Worm (Caenorhabditis elegans): ENCODE measurements around the gene emg-1.

The emg-1 gene

DNA sequence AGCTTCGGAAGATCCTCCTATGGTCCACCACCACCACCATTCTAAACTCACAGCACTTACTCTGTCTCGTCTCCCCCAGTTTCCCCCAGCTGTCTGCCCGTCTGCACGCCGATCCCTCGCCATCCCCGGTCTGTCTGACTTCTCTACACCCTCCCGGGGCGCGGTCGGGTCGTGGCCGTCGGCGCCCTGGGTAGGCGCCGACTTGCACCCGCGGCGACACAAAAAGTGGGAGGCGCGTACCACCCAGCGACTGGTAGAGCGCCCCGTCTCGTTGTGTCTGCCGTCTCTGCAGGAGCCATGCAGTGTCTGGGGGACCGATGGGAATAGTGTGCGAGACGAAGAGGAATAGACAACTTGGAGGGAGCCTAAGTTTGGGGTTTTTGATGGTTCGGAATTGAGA, 15.3 kb upstream of the emg-1 start (continued):
- no peak for TF ChIP-seq nfya-2 (GFP tag; IDR thresholded peaks at IDR 0.05)
- peak; percentile 21 for TF ChIP-seq tbp1 (GFP tag; optimal IDR thresholded peaks at IDR 0.05)
- peak; percentile 16; the same call in 1 of the 2 replicates for TF ChIP-seq cebp-1 (GFP tag; IDR thresholded peaks at IDR 0.05)
- TF ChIP-seq cebp-1 (tag; optimal IDR thresholded peaks at IDR 0.05), result peak; percentile 78
- peak; percentile 63; the same call in 1 of the 2 replicates for TF ChIP-seq bed-2 (GFP tag; IDR thresholded peaks at IDR 0.05)

DNA sequence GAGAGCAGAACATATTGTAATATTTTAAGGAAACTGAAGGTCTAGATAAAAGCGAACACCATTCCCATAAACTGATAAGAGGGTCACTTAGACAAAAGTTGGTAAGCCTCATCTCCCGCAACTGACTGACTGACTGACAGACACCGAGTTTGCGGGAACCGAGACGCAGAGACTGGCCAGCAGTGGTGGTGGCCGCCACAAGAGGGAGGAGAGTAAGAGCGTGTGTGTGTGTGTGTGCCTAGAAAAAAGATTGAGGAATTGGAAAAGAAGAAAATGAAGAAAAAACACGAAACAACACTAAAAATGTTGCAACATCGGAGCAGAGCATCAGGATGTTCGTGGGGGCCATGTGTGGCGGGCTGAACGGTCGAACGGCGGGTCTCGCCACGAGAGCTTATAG, 14.7 kb upstream of the emg-1 start:
- TF ChIP-seq nhr-27 (tag; optimal IDR thresholded peaks at IDR 0.05) (no peak), Y53F4B.3 (GFP tag; IDR thresholded peaks at IDR 0.05) (no peak), sdz-38 (tag; optimal IDR thresholded peaks at IDR 0.05) (no peak), somi-1 (GFP tag; optimal IDR thresholded peaks at IDR 0.05) (no peak), tbx-9 (tag; optimal IDR thresholded peaks at IDR 0.05; ENCODE audit: borderline replicate concordance) (no peak), D2030.7 (GFP tag; IDR thresholded peaks at IDR 0.05) (no peak), nfyb-1 (GFP tag; IDR thresholded peaks at IDR 0.05) (no peak), tlf-1 (GFP tag; optimal IDR thresholded peaks at IDR 0.05) (no peak), C06A6.2 (GFP tag; conservative IDR thresholded peaks at IDR 0.05) (no peak)

DNA sequence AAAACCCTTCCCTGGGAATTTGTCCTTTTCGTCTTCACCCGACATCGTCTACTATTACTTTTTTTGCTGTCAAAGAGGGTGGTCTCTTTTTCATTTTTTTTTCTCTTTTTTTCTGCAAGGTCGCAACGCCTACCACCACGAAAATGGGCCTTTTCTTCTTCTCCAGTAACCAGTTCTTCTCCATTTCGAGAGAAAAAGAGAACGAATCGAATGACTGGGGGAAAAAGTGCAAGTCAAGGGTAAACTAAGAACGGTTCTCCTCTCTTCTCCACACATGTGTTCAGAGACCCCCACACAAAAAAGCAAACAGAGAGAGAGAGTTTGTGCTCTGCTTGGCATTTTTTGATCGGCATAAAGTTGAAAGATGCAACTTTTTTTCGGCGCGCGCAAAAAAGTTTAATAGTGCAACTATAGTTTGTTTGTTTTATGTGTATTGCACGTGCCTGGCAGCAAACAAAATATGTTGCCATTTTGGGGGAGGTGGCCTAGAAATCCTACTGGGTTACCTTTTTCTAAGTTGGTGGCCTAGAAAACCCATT, 12.8 kb upstream of the emg-1 start:
- TF ChIP-seq D2030.7 (GFP tag; IDR thresholded peaks at IDR 0.05), result no peak

DNA sequence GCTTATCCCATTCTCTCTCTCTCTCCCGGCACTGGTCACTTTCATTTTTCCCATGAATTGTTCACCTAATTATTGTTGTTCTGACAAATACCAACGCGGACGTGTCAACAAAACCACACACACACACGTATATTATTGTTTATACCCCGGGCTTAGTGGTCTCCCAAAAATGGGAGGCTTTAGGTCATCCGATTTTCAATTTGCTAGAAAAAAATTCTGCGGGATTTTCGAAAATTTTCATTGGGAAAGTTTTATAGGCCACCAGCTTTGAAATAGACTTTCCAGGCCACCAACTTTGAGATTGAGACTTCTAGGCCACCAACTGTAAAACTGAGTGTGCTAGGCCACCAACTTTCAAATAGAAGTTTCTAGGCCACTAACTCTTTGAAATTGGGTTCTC, 11.4 kb upstream of the emg-1 start:
- TF ChIP-seq B0336.3 (GFP tag; IDR thresholded peaks at IDR 0.05) (no peak), F55B11.4 (tag; optimal IDR thresholded peaks at IDR 0.05; ENCODE audit: borderline replicate concordance, insufficient read depth) (no peak), nhr-90 (tag; optimal IDR thresholded peaks at IDR 0.05) (no peak), hmg-1.2 (GFP tag; IDR thresholded peaks at IDR 0.05) (0 out of 2 replicates have a peak, but pooled peaks have one; percentile 24), tbp1 (GFP tag; optimal IDR thresholded peaks at IDR 0.05) (no peak)

DNA sequence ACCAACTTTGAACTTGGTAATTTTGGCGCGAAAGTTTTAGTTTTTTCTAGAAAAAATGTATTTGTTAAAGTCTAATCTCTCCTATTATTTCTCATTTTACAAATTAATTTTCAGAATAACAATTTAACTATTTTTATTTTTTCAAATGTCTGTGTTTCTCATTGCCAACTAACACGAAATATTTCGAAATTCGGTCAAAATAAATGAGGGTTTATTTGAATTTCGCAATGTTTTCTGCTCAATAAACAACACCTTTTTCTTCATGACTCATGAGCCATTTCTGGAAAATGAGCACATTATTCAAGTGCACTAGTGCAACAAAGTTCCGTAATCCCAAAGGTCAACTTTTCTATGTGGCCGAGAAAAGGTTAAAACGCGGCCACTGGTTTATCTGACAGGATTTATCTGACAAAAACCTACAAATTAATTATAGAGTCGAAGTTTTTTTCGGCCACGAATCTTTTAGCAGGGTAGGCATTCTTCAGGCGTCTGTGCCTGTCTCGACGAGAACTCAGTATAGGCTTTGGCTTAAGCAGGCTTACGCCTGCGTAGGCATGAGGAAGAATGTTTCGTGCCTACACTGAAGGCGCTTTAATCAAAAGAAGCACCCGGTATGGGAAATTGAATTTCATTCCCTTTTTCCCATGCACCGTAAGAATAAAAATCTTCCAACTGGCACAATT, 10.8 kb upstream of the emg-1 start, which contains the start of gene Y39A1A.27:
TSS of gene Y39A1A.27 (plus strand) at position 633 of the 683 bp plus-strand sequence.
- no peak for TF ChIP-seq hmg-1.2 (GFP tag; IDR thresholded peaks at IDR 0.05)
- no peak for TF ChIP-seq cebp-1 (GFP tag; IDR thresholded peaks at IDR 0.05)
- TF ChIP-seq cebp-1 (tag; optimal IDR thresholded peaks at IDR 0.05), result peak; percentile 87

DNA sequence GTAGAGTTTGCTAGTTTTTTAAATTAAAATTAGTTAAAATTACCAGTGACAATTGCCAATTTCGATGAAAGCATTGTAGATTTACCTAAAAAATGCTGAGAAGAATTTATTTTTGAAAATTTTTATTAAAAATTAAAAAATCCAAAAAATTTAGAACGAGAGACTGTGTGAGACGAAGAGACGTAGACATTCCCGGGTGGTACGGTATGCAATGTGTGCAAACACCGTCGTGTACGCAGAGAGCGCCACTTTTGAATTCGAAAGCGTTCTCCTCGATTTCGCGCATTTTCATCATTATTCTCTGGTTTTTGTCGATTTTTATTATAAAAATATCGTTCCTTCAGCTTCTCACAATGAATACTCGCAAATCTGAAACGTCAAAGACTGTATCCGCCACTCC, 6.5 kb upstream of the emg-1 start, which contains the start of the genes dhs-11 and orc-1:
TSS of gene dhs-11 (minus strand) at position 85 of the 400 bp plus-strand sequence.
TSS of gene orc-1 (plus strand) at position 349 of the 400 bp plus-strand sequence.
- TF ChIP-seq attf-5 (GFP tag; optimal IDR thresholded peaks at IDR 0.05) (peak; percentile 41), ztf-18 (tag; optimal IDR thresholded peaks at IDR 0.05) (no peak), madf-8 (GFP tag; conservative IDR thresholded peaks at IDR 0.05) (peak; percentile 58; the same call in 1 of the 2 replicates), madf-6 (GFP tag; IDR thresholded peaks at IDR 0.05) (peak; percentile 84), ztf-22 (GFP tag; optimal IDR thresholded peaks at IDR 0.05) (no peak), lin-40 (tag; optimal IDR thresholded peaks at IDR 0.05) (no peak), snpc-4 (GFP tag; optimal IDR thresholded peaks at IDR 0.05) (no peak), snpc-4 (tag; optimal IDR thresholded peaks at IDR 0.05) (peak in 1 of 4 experiments; percentile 45), ama-1 (optimal IDR thresholded peaks at IDR 0.05) (no peak), ama-1 (GFP tag; optimal IDR thresholded peaks at IDR 0.05) (no peak), lin-35 (GFP tag; optimal IDR thresholded peaks at IDR 0.05) (peak in 2 of 3 experiments; percentile 20 to 48), snpc-1.1 (tag; optimal IDR thresholded peaks at IDR 0.05; ENCODE audit: insufficient read depth) (peak; percentile 3), nhr-179 (tag; optimal IDR thresholded peaks at IDR 0.05) (no peak), him-1 (tag; optimal IDR thresholded peaks at IDR 0.05) (peak; percentile 34), aptf-2 (GFP tag; conservative IDR thresholded peaks at IDR 0.05) (0 out of 2 replicates have a peak, but pooled peaks have one; percentile 44), rpc-1 (optimal IDR thresholded peaks at IDR 0.05) (no peak), rpc-1 (tag; optimal IDR thresholded peaks at IDR 0.05) (no peak), dpl-1 (GFP tag; optimal IDR thresholded peaks at IDR 0.05) (peak; percentile 74), F33H1.4 (GFP tag; IDR thresholded peaks at IDR 0.05) (peak; percentile 66), ceh-58 (GFP tag; IDR thresholded peaks at IDR 0.05) (no peak), sptf-2 (GFP tag; optimal IDR thresholded peaks at IDR 0.05) (no peak), ztf-3 (GFP tag; optimal IDR thresholded peaks at IDR 0.05) (no peak)

Measured in whole organism, young adult.